Fruit fly (Drosophila melanogaster) whole organism, embryonic: ENCODE results near the gene Try29F.

Experiments
- ATbp ChIP-seq: fragments of 200-800 bp; sonication (Bioruptor generic); optimal IDR thresholded peaks from 2 replicates; lab custom pipeline; 2017; ENCODE audit warnings: missing biosample characterization, mild to moderate bottlenecking, missing genetic modification characterization, missing genetic modification reagents
- Adf1 ChIP-seq: fragments of 200-800 bp; sonication (Bioruptor generic); IDR thresholded peaks from 2 replicates; pipeline ENCODE4 v1.3.6; 2022; ENCODE audit warnings: missing biosample characterization, missing genetic modification characterization
- Bgb ChIP-seq: fragments of 200-800 bp; sonication (Bioruptor generic); IDR thresholded peaks from 2 replicates; pipeline ENCODE4 v1.3.6; 2022; ENCODE audit warnings: missing biosample characterization, missing genetic modification characterization; ENCODE audit not compliant: partially characterized antibody
- CG10209 ChIP-seq: fragments of 200-800 bp; sonication (Bioruptor generic); optimal IDR thresholded peaks from 3 replicates; lab custom pipeline; 2017; ENCODE audit warnings: missing biosample characterization, mild to moderate bottlenecking, missing genetic modification characterization, missing genetic modification reagents
- CG11456 ChIP-seq: fragments of 200-800 bp; sonication (Bioruptor generic); IDR thresholded peaks from 3 replicates; pipeline ENCODE4 v1.3.6; 2022; ENCODE audit warnings: missing biosample characterization, missing genetic modification characterization
- CG11504 ChIP-seq: fragments of 200-800 bp; sonication (Bioruptor generic); optimal IDR thresholded peaks from 3 replicates; lab custom pipeline; 2019; ENCODE audit warnings: missing biosample characterization, mild to moderate bottlenecking, missing genetic modification characterization, moderate library complexity
- CG13424 ChIP-seq: fragments of 200-800 bp; sonication (Bioruptor generic); optimal IDR thresholded peaks from 2 replicates; lab custom pipeline; 2019; ENCODE audit warnings: missing biosample characterization, mild to moderate bottlenecking, missing genetic modification characterization, moderate library complexity
- CG14441 ChIP-seq: fragments of 200-800 bp; sonication (Bioruptor generic); IDR thresholded peaks from 2 replicates; pipeline ENCODE4 v1.3.6; 2022; ENCODE audit warnings: missing biosample characterization, missing genetic modification characterization
- CG14667 ChIP-seq: fragments of 200-800 bp; sonication (Bioruptor generic); IDR thresholded peaks from 2 replicates; pipeline ENCODE4 v1.3.6; 2022; ENCODE audit warnings: missing biosample characterization, missing genetic modification characterization
- CG17361 ChIP-seq: fragments of 200-800 bp; sonication (Bioruptor generic); IDR thresholded peaks from 3 replicates; pipeline ENCODE4 v1.3.6; 2022; ENCODE audit warnings: missing biosample characterization, missing genetic modification characterization
- CG17802 ChIP-seq: fragments of 200-800 bp; sonication (Bioruptor generic); optimal IDR thresholded peaks from 2 replicates; lab custom pipeline; 2018; ENCODE audit warnings: missing biosample characterization, mild to moderate bottlenecking, missing genetic modification characterization, moderate library complexity
- CG18764 ChIP-seq: fragments of 200-800 bp; sonication (Bioruptor generic); optimal IDR thresholded peaks from 3 replicates; lab custom pipeline; 2016; ENCODE audit warnings: missing biosample characterization, missing genetic modification characterization
- CG2202 ChIP-seq: fragments of 200-800 bp; sonication (Bioruptor generic); optimal IDR thresholded peaks from 2 replicates; lab custom pipeline; 2018; ENCODE audit warnings: missing biosample characterization, mild to moderate bottlenecking, missing genetic modification characterization
- CG2889 ChIP-seq: fragments of 200-800 bp; sonication (Bioruptor generic); IDR thresholded peaks from 3 replicates; pipeline ENCODE4 v1.3.6; 2022; ENCODE audit warnings: missing biosample characterization, missing genetic modification characterization
- CG3407 ChIP-seq: fragments of 200-800 bp; sonication (Bioruptor generic); optimal IDR thresholded peaks from 2 replicates; lab custom pipeline; 2018; ENCODE audit warnings: missing biosample characterization, mild to moderate bottlenecking, missing genetic modification characterization
- CG4282 ChIP-seq: fragments of 200-800 bp; sonication (Bioruptor generic); optimal IDR thresholded peaks from 2 replicates; lab custom pipeline; 2016; ENCODE audit warnings: missing biosample characterization, missing genetic modification characterization
- CG4328 ChIP-seq: fragments of 200-800 bp; sonication (Bioruptor generic); optimal IDR thresholded peaks from 3 replicates; lab custom pipeline; 2017; ENCODE audit warnings: missing biosample characterization, missing genetic modification reagents, missing genetic modification characterization
- CG5953 ChIP-seq: fragments of 200-800 bp; sonication (Bioruptor generic); IDR thresholded peaks from 2 replicates; pipeline ENCODE4 v1.3.6; 2022; ENCODE audit warnings: missing biosample characterization, missing genetic modification characterization
- CG6272 ChIP-seq: fragments of 200-800 bp; sonication (Bioruptor generic); IDR thresholded peaks from 2 replicates; pipeline ENCODE4 v1.3.6; 2022; ENCODE audit warnings: missing biosample characterization, missing genetic modification characterization
- CG7556 ChIP-seq: fragments of 200-800 bp; sonication (Bioruptor generic); optimal IDR thresholded peaks from 2 replicates; lab custom pipeline; 2017; ENCODE audit warnings: missing biosample characterization, mild to moderate bottlenecking, missing genetic modification characterization
- CG9932 ChIP-seq: fragments of 200-800 bp; sonication (Bioruptor generic); IDR thresholded peaks from 2 replicates; pipeline ENCODE4 v1.3.6; 2022; ENCODE audit warnings: missing biosample characterization, missing genetic modification characterization
- D ChIP-seq, 2 experiments: fragments of 200-800 bp in 1 of 2; fragments of >200 bp in 1 of 2; sonication (Bioruptor generic) in 1 of 2; optimal IDR thresholded peaks; 2 replicates in 1 of 2; 3 replicates in 1 of 2; lab custom pipeline; 2017; ENCODE audit warnings: mild to moderate bottlenecking in 1 of 2, missing biosample characterization in 1 of 2, missing genetic modification characterization in 1 of 2, missing genetic modification reagents in 1 of 2
- Dll ChIP-seq: fragments of 200-800 bp; sonication (Bioruptor generic); IDR thresholded peaks from 4 replicates; pipeline ENCODE4 v1.3.6; 2022; ENCODE audit warnings: missing biosample characterization, missing genetic modification characterization; ENCODE audit not compliant: partially characterized antibody
- Ets97D ChIP-seq: fragments of 200-800 bp; sonication (Bioruptor generic); optimal IDR thresholded peaks from 3 replicates; lab custom pipeline; 2016; ENCODE audit warnings: missing biosample characterization, missing genetic modification characterization
- Fer1 ChIP-seq: fragments of 200-800 bp; sonication (Bioruptor generic); optimal IDR thresholded peaks from 2 replicates; lab custom pipeline; 2017; ENCODE audit warnings: missing biosample characterization, mild to moderate bottlenecking, missing genetic modification characterization
- Fer3 ChIP-seq: fragments of 200-800 bp; sonication (Bioruptor generic); optimal IDR thresholded peaks from 2 replicates; lab custom pipeline; 2018; ENCODE audit warnings: missing biosample characterization, mild to moderate bottlenecking, missing genetic modification characterization, moderate library complexity
- Gsc ChIP-seq: fragments of 200-800 bp; sonication (Bioruptor generic); IDR thresholded peaks from 2 replicates; pipeline ENCODE4 v1.3.6; 2022; ENCODE audit warnings: missing biosample characterization, missing genetic modification characterization
- H15 ChIP-seq: fragments of 200-800 bp; sonication (Bioruptor generic); IDR thresholded peaks from 3 replicates; pipeline ENCODE4 v1.3.6; 2022; ENCODE audit warnings: missing biosample characterization, missing genetic modification characterization
- Jarid2 ChIP-seq: fragments of 200-800 bp; sonication (Bioruptor generic); optimal IDR thresholded peaks from 3 replicates; lab custom pipeline; 2017; ENCODE audit warnings: mild to moderate bottlenecking, missing biosample characterization, missing genetic modification reagents, missing genetic modification characterization
- MTF-1 ChIP-seq: fragments of 200-800 bp; sonication (Bioruptor generic); optimal IDR thresholded peaks from 2 replicates; lab custom pipeline; 2018; ENCODE audit warnings: missing biosample characterization, mild to moderate bottlenecking, missing genetic modification characterization, borderline replicate concordance
- Mes4 ChIP-seq: fragments of 200-800 bp; sonication (Bioruptor generic); optimal IDR thresholded peaks from 2 replicates; lab custom pipeline; 2016; ENCODE audit warnings: missing biosample characterization, missing genetic modification characterization
- Oaz ChIP-seq: fragments of 200-800 bp; sonication (Bioruptor generic); IDR thresholded peaks from 2 replicates; pipeline ENCODE4 v1.3.6; 2022; ENCODE audit warnings: missing biosample characterization, missing genetic modification characterization
- Pdp1 ChIP-seq, 2 experiments: fragments of 200-800 bp; sonication (Bioruptor generic); optimal IDR thresholded peaks; 3 replicates each; lab custom pipeline; 2016; ENCODE audit warnings: missing biosample characterization in 2 of 2, missing genetic modification characterization in 2 of 2, mild to moderate bottlenecking in 1 of 2, moderate library complexity in 1 of 2
- ash1 ChIP-seq: fragments of 200-800 bp; sonication (Bioruptor generic); optimal IDR thresholded peaks from 2 replicates; lab custom pipeline; 2018; ENCODE audit warnings: missing biosample characterization, mild to moderate bottlenecking, missing genetic modification characterization
- bab2 ChIP-seq: fragments of 200-800 bp; sonication (Bioruptor generic); optimal IDR thresholded peaks from 2 replicates; lab custom pipeline; 2016; ENCODE audit warnings: missing biosample characterization, missing genetic modification characterization
- chn ChIP-seq: fragments of 200-800 bp; sonication (Bioruptor generic); optimal IDR thresholded peaks from 2 replicates; lab custom pipeline; 2016; ENCODE audit warnings: missing biosample characterization, missing genetic modification characterization
- da ChIP-seq: fragments of 200-800 bp; sonication (Bioruptor generic); optimal IDR thresholded peaks from 2 replicates; lab custom pipeline; 2016; ENCODE audit warnings: missing biosample characterization, missing genetic modification characterization
- emc ChIP-seq: fragments of 200-800 bp; sonication (Bioruptor generic); optimal IDR thresholded peaks from 2 replicates; lab custom pipeline; 2016; ENCODE audit warnings: missing biosample characterization, missing genetic modification characterization
- fd96Cb ChIP-seq: fragments of 200-800 bp; sonication (Bioruptor generic); optimal IDR thresholded peaks from 2 replicates; lab custom pipeline; 2018; ENCODE audit warnings: missing biosample characterization, mild to moderate bottlenecking, missing genetic modification characterization, moderate library complexity
- hth ChIP-seq: fragments of >200 bp; optimal IDR thresholded peaks from 2 replicates; lab custom pipeline; 2017; ENCODE audit warnings: inconsistent platforms
- jigr1 ChIP-seq: fragments of 200-800 bp; sonication (Bioruptor generic); IDR thresholded peaks from 3 replicates; pipeline ENCODE4 v1.3.6; 2022; ENCODE audit warnings: missing biosample characterization, missing genetic modification characterization
- kah ChIP-seq: fragments of 200-800 bp; sonication (Bioruptor generic); optimal IDR thresholded peaks from 2 replicates; lab custom pipeline; 2018; ENCODE audit warnings: missing biosample characterization, mild to moderate bottlenecking, missing genetic modification characterization
- kni ChIP-seq: fragments of 200-800 bp; sonication (Bioruptor generic); optimal IDR thresholded peaks from 3 replicates; lab custom pipeline; 2017; ENCODE audit warnings: mild to moderate bottlenecking, missing biosample characterization, missing genetic modification reagents, missing genetic modification characterization
- pum ChIP-seq: fragments of 200-800 bp; sonication (Bioruptor generic); optimal IDR thresholded peaks from 2 replicates; lab custom pipeline; 2016; ENCODE audit warnings: missing biosample characterization, missing genetic modification characterization
- pzg ChIP-seq: fragments of 200-800 bp; sonication (Bioruptor generic); optimal IDR thresholded peaks from 3 replicates; lab custom pipeline; 2018; ENCODE audit warnings: missing biosample characterization, mild to moderate bottlenecking, missing genetic modification characterization, moderate library complexity
- schlank ChIP-seq: fragments of 200-800 bp; sonication (Bioruptor generic); optimal IDR thresholded peaks from 2 replicates; lab custom pipeline; 2018; ENCODE audit warnings: missing biosample characterization, mild to moderate bottlenecking, missing genetic modification characterization
- ssp ChIP-seq: fragments of 200-800 bp; sonication (Bioruptor generic); IDR thresholded peaks from 2 replicates; pipeline ENCODE4 v1.3.6; 2022; ENCODE audit warnings: missing biosample characterization, missing genetic modification characterization
- tio ChIP-seq: fragments of 200-800 bp; sonication (Bioruptor generic); optimal IDR thresholded peaks from 2 replicates; lab custom pipeline; 2017; ENCODE audit warnings: missing biosample characterization, missing genetic modification characterization, inconsistent platforms
- trem ChIP-seq: fragments of 200-800 bp; optimal IDR thresholded peaks from 3 replicates; lab custom pipeline; 2019; ENCODE audit warnings: missing biosample characterization, mild to moderate bottlenecking, missing genetic modification characterization, moderate library complexity
- unpg ChIP-seq: fragments of 200-800 bp; sonication (Bioruptor generic); optimal IDR thresholded peaks from 3 replicates; lab custom pipeline; 2018; ENCODE audit warnings: missing biosample characterization, mild to moderate bottlenecking, missing genetic modification characterization, moderate library complexity

The Try29F gene

dm6 chr2L:8958046-8958497 lies 40.3 kb upstream of the Try29F start (continued):
- TF ChIP-seq Bgb (GFP tag; lab: Robert Waterston, UW) (peak; percentile 24; the same call in 1 of the 2 replicates), Fer1 (GFP tag; lab: Kevin White, UChicago) (peak; percentile 87), Dll (0 out of 4 replicates have a peak, but pooled peaks have one; percentile 19), Fer3 (tag; lab: Kevin White, UChicago) (peak; percentile 86), unpg (peak; percentile 95), Jarid2 (GFP tag; lab: Kevin White, UChicago) (peak; percentile 63), emc (GFP tag; lab: Kevin White, UChicago) (peak; percentile 74), CG14441 (GFP tag; lab: Robert Waterston, UW) (peak; percentile 97), trem (peak; percentile 92), Mes4 (GFP tag; lab: Kevin White, UChicago) (peak; percentile 90), schlank (tag; lab: Kevin White, UChicago) (peak; percentile 75), CG10209 (peak; percentile 95), ATbp (GFP tag; lab: Kevin White, UChicago) (peak; percentile 92), bab2 (GFP tag; lab: Kevin White, UChicago) (peak; percentile 91), D (optimal IDR thresholded peaks at IDR 0.05; lab: Kevin White, UChicago) (no peak), D (GFP tag; optimal IDR thresholded peaks at IDR 0.05; lab: Kevin White, UChicago) (peak; percentile 90), hth (lab: Kevin White, UChicago) (no peak), pzg (peak; percentile 56), tio (GFP tag; lab: Kevin White, UChicago) (peak; percentile 92), CG11456 (GFP tag; lab: Robert Waterston, UW) (no peak; the same call in none of the 3 replicates), Oaz (peak; percentile 93), CG3407 (GFP tag; lab: Kevin White, UChicago) (peak; percentile 87), fd96Cb (peak; percentile 95), Gsc (GFP tag; lab: Robert Waterston, UW) (no peak), da (GFP tag; lab: Kevin White, UChicago) (peak; percentile 66), CG18764 (GFP tag; lab: Kevin White, UChicago) (peak; percentile 88), kni (GFP tag; lab: Kevin White, UChicago) (peak; percentile 45), CG2202 (tag; lab: Kevin White, UChicago) (peak; percentile 90), CG13424 (tag; lab: Kevin White, UChicago) (peak; percentile 90), CG6272 (GFP tag; lab: Robert Waterston, UW) (peak; percentile 97), H15 (GFP tag; lab: Robert Waterston, UW) (peak; percentile 98), CG11504 (tag; lab: Kevin White, UChicago) (peak; percentile 97), jigr1 (GFP tag; lab: Robert Waterston, UW) (peak; percentile 94), Pdp1 (GFP tag; optimal IDR thresholded peaks at IDR 0.05; lab: Kevin White, UChicago) (peak; percentile 91 to 96), pum (GFP tag; lab: Kevin White, UChicago) (peak; percentile 93), ssp (GFP tag; lab: Robert Waterston, UW) (peak; percentile 92), Adf1 (peak; percentile 79), CG4282 (GFP tag; lab: Kevin White, UChicago) (peak; percentile 78), CG17802 (peak; percentile 72), kah (GFP tag; lab: Kevin White, UChicago) (peak; percentile 61), CG5953 (GFP tag; lab: Robert Waterston, UW) (peak; percentile 97), CG2889 (GFP tag; lab: Robert Waterston, UW) (peak; percentile 96), CG14667 (GFP tag; lab: Robert Waterston, UW) (peak; percentile 96), chn (GFP tag; lab: Kevin White, UChicago) (peak; percentile 93), CG17361 (peak; percentile 87), CG9932 (GFP tag; lab: Robert Waterston, UW) (peak; percentile 96), ash1 (peak; percentile 51), CG4328 (GFP tag; lab: Kevin White, UChicago) (peak; percentile 66), Ets97D (GFP tag; lab: Kevin White, UChicago) (peak; percentile 96), MTF-1 (GFP tag; lab: Kevin White, UChicago) (peak; percentile 80), CG7556 (GFP tag; lab: Kevin White, UChicago) (peak; percentile 96)
